Fruit fly (Drosophila melanogaster) whole organism, embryonic: ENCODE results near the gene CG5913.

Experiments used
- Aef1 ChIP-seq: fragments of 200-800 bp; sonication (Bioruptor generic); IDR thresholded peaks from 3 replicates; pipeline ENCODE4 v1.3.6; 2022; ENCODE audit warnings: missing biosample characterization, missing genetic modification characterization
- Awh ChIP-seq: fragments of 200-800 bp; sonication (Bioruptor generic); IDR thresholded peaks from 2 replicates; pipeline ENCODE4, ENCODE4 v1.3.6; 2022; ENCODE audit warnings: missing biosample characterization, missing genetic modification characterization
- CG10147 ChIP-seq: fragments of 200-800 bp; sonication (Bioruptor generic); optimal IDR thresholded peaks from 2 replicates; lab custom pipeline; 2019; ENCODE audit warnings: missing biosample characterization, mild to moderate bottlenecking, missing genetic modification characterization, moderate library complexity
- CG10209 ChIP-seq: fragments of 200-800 bp; sonication (Bioruptor generic); optimal IDR thresholded peaks from 3 replicates; lab custom pipeline; 2017; ENCODE audit warnings: missing biosample characterization, mild to moderate bottlenecking, missing genetic modification characterization, missing genetic modification reagents
- CG1024 ChIP-seq: fragments of 200-800 bp; sonication (Bioruptor generic); IDR thresholded peaks from 2 replicates; pipeline ENCODE4 v1.3.6; 2022; ENCODE audit warnings: missing biosample characterization, missing genetic modification characterization
- CG10274 ChIP-seq: fragments of 200-800 bp; sonication (Bioruptor generic); optimal IDR thresholded peaks from 3 replicates; lab custom pipeline; 2017; ENCODE audit warnings: missing biosample characterization, mild to moderate bottlenecking, missing genetic modification characterization
- CG10543 ChIP-seq: fragments of 200-800 bp; sonication (Bioruptor generic); optimal IDR thresholded peaks from 3 replicates; lab custom pipeline; 2017; ENCODE audit warnings: missing biosample characterization, mild to moderate bottlenecking, missing genetic modification characterization, moderate library complexity
- CG13296 ChIP-seq: fragments of 200-800 bp; sonication (Bioruptor generic); optimal IDR thresholded peaks from 3 replicates; lab custom pipeline; 2018; ENCODE audit warnings: missing biosample characterization, mild to moderate bottlenecking, missing genetic modification characterization
- CG13424 ChIP-seq: fragments of 200-800 bp; sonication (Bioruptor generic); optimal IDR thresholded peaks from 2 replicates; lab custom pipeline; 2019; ENCODE audit warnings: missing biosample characterization, mild to moderate bottlenecking, missing genetic modification characterization, moderate library complexity
- CG13624 ChIP-seq: fragments of 200-800 bp; sonication (Bioruptor generic); optimal IDR thresholded peaks from 2 replicates; lab custom pipeline; 2016; ENCODE audit warnings: missing biosample characterization, missing genetic modification characterization
- CG13894 ChIP-seq: fragments of 200-800 bp; sonication (Bioruptor generic); optimal IDR thresholded peaks from 3 replicates; lab custom pipeline; 2018; ENCODE audit warnings: missing biosample characterization, mild to moderate bottlenecking, missing genetic modification characterization, moderate library complexity
- CG14710 ChIP-seq: fragments of 200-800 bp; sonication (Bioruptor generic); optimal IDR thresholded peaks from 3 replicates; lab custom pipeline; 2019; ENCODE audit warnings: missing biosample characterization, mild to moderate bottlenecking, missing genetic modification characterization, moderate library complexity
- CG1529 ChIP-seq: fragments of 200-800 bp; sonication (Bioruptor generic); optimal IDR thresholded peaks from 3 replicates; lab custom pipeline; 2018; ENCODE audit warnings: missing biosample characterization, missing genetic modification characterization
- CG17612 ChIP-seq: fragments of 200-800 bp; sonication (Bioruptor generic); IDR thresholded peaks from 2 replicates; pipeline ENCODE4 v1.3.6; 2022; ENCODE audit warnings: missing biosample characterization, missing genetic modification characterization
- CG18764 ChIP-seq: fragments of 200-800 bp; sonication (Bioruptor generic); optimal IDR thresholded peaks from 3 replicates; lab custom pipeline; 2016; ENCODE audit warnings: missing biosample characterization, missing genetic modification characterization
- CG2202 ChIP-seq: fragments of 200-800 bp; sonication (Bioruptor generic); optimal IDR thresholded peaks from 2 replicates; lab custom pipeline; 2018; ENCODE audit warnings: missing biosample characterization, mild to moderate bottlenecking, missing genetic modification characterization
- CG30431 ChIP-seq: fragments of 200-800 bp; sonication (Bioruptor generic); optimal IDR thresholded peaks from 2 replicates; lab custom pipeline; 2017; ENCODE audit warnings: missing biosample characterization, missing genetic modification characterization
- CG6254 ChIP-seq: fragments of 200-800 bp; sonication (Bioruptor generic); optimal IDR thresholded peaks from 3 replicates; lab custom pipeline; 2017; ENCODE audit warnings: mild to moderate bottlenecking, missing biosample characterization, missing genetic modification reagents, missing genetic modification characterization
- CG6689 ChIP-seq: fragments of 200-800 bp; sonication (Bioruptor generic); IDR thresholded peaks from 2 replicates; pipeline ENCODE4 v1.3.6; 2022; ENCODE audit warnings: missing biosample characterization, missing genetic modification characterization
- CG9932 ChIP-seq: fragments of 200-800 bp; sonication (Bioruptor generic); IDR thresholded peaks from 2 replicates; pipeline ENCODE4 v1.3.6; 2022; ENCODE audit warnings: missing biosample characterization, missing genetic modification characterization
- D19B ChIP-seq: fragments of 200-800 bp; sonication (Bioruptor generic); optimal IDR thresholded peaks from 2 replicates; lab custom pipeline; 2017; ENCODE audit warnings: missing biosample characterization, mild to moderate bottlenecking, missing genetic modification characterization
- Deaf1 ChIP-seq: fragments of 200-800 bp; optimal IDR thresholded peaks from 3 replicates; lab custom pipeline; 2019; ENCODE audit warnings: missing biosample characterization, mild to moderate bottlenecking, missing genetic modification characterization, moderate library complexity
- Dek ChIP-seq: fragments of 200-800 bp; sonication (Bioruptor generic); optimal IDR thresholded peaks from 3 replicates; lab custom pipeline; 2019; ENCODE audit warnings: missing biosample characterization, mild to moderate bottlenecking, missing genetic modification characterization, moderate library complexity
- Doc3 ChIP-seq: fragments of 200-800 bp; sonication (Bioruptor generic); IDR thresholded peaks from 3 replicates; pipeline ENCODE4 v1.3.6; 2022; ENCODE audit warnings: missing biosample characterization, missing genetic modification characterization; ENCODE audit not compliant: partially characterized antibody
- Ets97D ChIP-seq: fragments of 200-800 bp; sonication (Bioruptor generic); optimal IDR thresholded peaks from 3 replicates; lab custom pipeline; 2016; ENCODE audit warnings: missing biosample characterization, missing genetic modification characterization
- Gug ChIP-seq: fragments of 200-800 bp; sonication (Bioruptor generic); IDR thresholded peaks from 4 replicates; pipeline ENCODE4 v1.3.6; 2022; ENCODE audit warnings: missing biosample characterization, missing genetic modification characterization
- H15 ChIP-seq: fragments of 200-800 bp; sonication (Bioruptor generic); IDR thresholded peaks from 3 replicates; pipeline ENCODE4 v1.3.6; 2022; ENCODE audit warnings: missing biosample characterization, missing genetic modification characterization
- H2.0 ChIP-seq: fragments of 200-800 bp; sonication (Bioruptor generic); IDR thresholded peaks from 2 replicates; pipeline ENCODE4 v1.3.6; 2022; ENCODE audit warnings: missing biosample characterization, missing genetic modification characterization
- Hr51 ChIP-seq, 2 experiments: fragments of 200-800 bp; sonication (Bioruptor generic); optimal IDR thresholded peaks; 2 replicates in 1 of 2; 3 replicates in 1 of 2; lab custom pipeline; 2016 to 2018; ENCODE audit warnings: missing biosample characterization in 2 of 2, missing genetic modification characterization in 2 of 2, mild to moderate bottlenecking in 1 of 2, moderate library complexity in 1 of 2
- MESR4 ChIP-seq: fragments of 200-800 bp; sonication (Bioruptor generic); optimal IDR thresholded peaks from 2 replicates; lab custom pipeline; 2018; ENCODE audit warnings: missing biosample characterization, mild to moderate bottlenecking, missing genetic modification characterization, moderate library complexity
- Mrtf ChIP-seq: fragments of 200-800 bp; sonication (Bioruptor generic); IDR thresholded peaks from 3 replicates; pipeline ENCODE4 v1.3.6; 2022; ENCODE audit warnings: missing biosample characterization, missing genetic modification characterization
- Ssrp ChIP-seq: fragments of 200-800 bp; sonication (Bioruptor generic); optimal IDR thresholded peaks from 2 replicates; lab custom pipeline; 2018; ENCODE audit warnings: missing biosample characterization, mild to moderate bottlenecking, missing genetic modification characterization, moderate library complexity
- ara ChIP-seq: fragments of 200-800 bp; sonication (Bioruptor generic); IDR thresholded peaks from 2 replicates; pipeline ENCODE4 v1.3.6; 2022; ENCODE audit warnings: missing biosample characterization, missing genetic modification characterization
- dimm ChIP-seq: fragments of 200-800 bp; sonication (Bioruptor generic); IDR thresholded peaks from 2 replicates; pipeline ENCODE4 v1.3.6; 2022; ENCODE audit warnings: missing biosample characterization, missing genetic modification characterization
- dm ChIP-seq: fragments of 200-800 bp; sonication (Bioruptor generic); optimal IDR thresholded peaks from 3 replicates; lab custom pipeline; 2016; ENCODE audit warnings: missing biosample characterization, missing genetic modification characterization
- eve ChIP-seq, 2 experiments: fragments of >200 bp; optimal IDR thresholded peaks; 2 replicates each; lab custom pipeline; 2017; ENCODE audit warnings: missing biosample characterization in 2 of 2, missing genetic modification characterization in 2 of 2
- exex ChIP-seq: fragments of 200-800 bp; sonication (Bioruptor generic); optimal IDR thresholded peaks from 4 replicates; lab custom pipeline; 2018; ENCODE audit warnings: missing biosample characterization, mild to moderate bottlenecking, missing genetic modification characterization, moderate library complexity
- fru ChIP-seq: fragments of >200 bp; optimal IDR thresholded peaks from 2 replicates; lab custom pipeline; 2017
- h ChIP-seq: fragments of >200 bp; optimal IDR thresholded peaks from 2 replicates; lab custom pipeline; 2017
- jing ChIP-seq: fragments of 200-800 bp; sonication (Bioruptor generic); optimal IDR thresholded peaks from 2 replicates; lab custom pipeline; 2018; ENCODE audit warnings: missing biosample characterization, mild to moderate bottlenecking, missing genetic modification characterization
- kni ChIP-seq: fragments of 200-800 bp; sonication (Bioruptor generic); optimal IDR thresholded peaks from 3 replicates; lab custom pipeline; 2017; ENCODE audit warnings: mild to moderate bottlenecking, missing biosample characterization, missing genetic modification reagents, missing genetic modification characterization
- lilli ChIP-seq: fragments of 200-800 bp; sonication (Bioruptor generic); optimal IDR thresholded peaks from 3 replicates; lab custom pipeline; 2016; ENCODE audit warnings: missing biosample characterization, missing genetic modification characterization
- lov ChIP-seq, 2 experiments: fragments of 200-800 bp in 1 of 2; fragments of >200 bp in 1 of 2; sonication (Bioruptor generic) in 1 of 2; IDR thresholded peaks in 1 of 2; optimal IDR thresholded peaks in 1 of 2; 2 replicates in 1 of 2; 3 replicates in 1 of 2; pipeline versions ENCODE4 v1.3.6 to Lab custom; 2017 to 2022; ENCODE audit warnings: missing biosample characterization in 1 of 2, missing genetic modification characterization in 1 of 2
- nerfin-1 ChIP-seq: fragments of 200-800 bp; sonication (Bioruptor generic); optimal IDR thresholded peaks from 3 replicates; lab custom pipeline; 2019; ENCODE audit warnings: missing biosample characterization, mild to moderate bottlenecking, missing genetic modification characterization, moderate library complexity
- oc ChIP-seq: fragments of 200-800 bp; sonication (Bioruptor generic); optimal IDR thresholded peaks from 2 replicates; lab custom pipeline; 2018; ENCODE audit warnings: missing biosample characterization, mild to moderate bottlenecking, missing genetic modification characterization, moderate library complexity
- otp ChIP-seq: fragments of 200-800 bp; sonication (Bioruptor generic); IDR thresholded peaks from 3 replicates; pipeline ENCODE4, ENCODE4 v1.3.6; 2022; ENCODE audit warnings: missing biosample characterization, missing genetic modification characterization
- pfk ChIP-seq: fragments of 200-800 bp; sonication (Bioruptor generic); optimal IDR thresholded peaks from 2 replicates; lab custom pipeline; 2018; ENCODE audit warnings: missing biosample characterization, mild to moderate bottlenecking, missing genetic modification characterization, moderate library complexity
- row ChIP-seq: fragments of 200-800 bp; sonication (Bioruptor generic); IDR thresholded peaks from 3 replicates; pipeline ENCODE4 v1.3.6; 2022; ENCODE audit warnings: missing biosample characterization, missing genetic modification characterization
- sim ChIP-seq: fragments of 200-800 bp; sonication (Bioruptor generic); IDR thresholded peaks from 2 replicates; pipeline ENCODE4 v1.3.6; 2022; ENCODE audit warnings: missing biosample characterization, missing genetic modification characterization
- sisA ChIP-seq: fragments of 200-800 bp; sonication (Bioruptor generic); IDR thresholded peaks from 2 replicates; pipeline ENCODE4 v1.3.6; 2022; ENCODE audit warnings: missing biosample characterization, missing genetic modification characterization
- vvl ChIP-seq: fragments of 200-800 bp; sonication (Bioruptor generic); IDR thresholded peaks from 2 replicates; pipeline ENCODE4 v1.3.6; 2022; ENCODE audit warnings: missing biosample characterization, missing genetic modification characterization
- yki ChIP-seq: fragments of >200 bp; optimal IDR thresholded peaks from 3 replicates; lab custom pipeline; 2018

CG5913 gene

DNA sequence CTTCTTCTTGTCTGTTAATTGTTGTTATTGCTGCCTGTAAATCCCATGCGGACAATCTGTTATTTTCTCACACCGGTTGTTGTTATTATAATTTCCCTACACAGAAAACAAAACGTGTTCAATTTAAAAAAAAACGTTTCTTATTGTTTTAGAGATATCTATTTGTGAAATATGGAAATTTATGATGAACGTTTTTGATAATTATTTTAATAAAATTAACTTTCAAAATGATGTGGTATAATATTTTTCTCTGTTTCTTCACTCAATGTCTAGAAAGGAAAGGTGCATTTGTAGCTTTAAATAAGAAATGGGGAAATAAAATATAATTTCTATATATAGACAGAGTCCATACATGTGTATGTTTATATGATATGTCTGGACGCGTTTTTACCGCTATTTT lies 9.0 kb upstream of the CG5913 start (continued):
- TF ChIP-seq kni (no peak), Ets97D (no peak), CG13894 (tag; lab: Kevin White, UChicago) (no peak), CG13296 (GFP tag; lab: Kevin White, UChicago) (peak; percentile 6), Mrtf (no peak), Doc3 (no peak), CG30431 (GFP tag; lab: Kevin White, UChicago) (no peak), h (lab: Kevin White, UChicago) (no peak), row (GFP tag; lab: Robert Waterston, UW) (peak; percentile 56), otp (no peak), H15 (GFP tag; lab: Robert Waterston, UW) (no peak), CG13424 (tag; lab: Kevin White, UChicago) (peak; percentile 76), CG10147 (GFP tag; lab: Kevin White, UChicago) (peak; percentile 49), eve (GFP tag; optimal IDR thresholded peaks at IDR 0.05; lab: Kevin White, UChicago) (peak in 1 of 2 experiments; percentile 65), nerfin-1 (tag; lab: Kevin White, UChicago) (peak; percentile 71), pfk (no peak), CG6689 (peak; percentile 76), CG18764 (GFP tag; lab: Kevin White, UChicago) (peak; percentile 49), MESR4 (GFP tag; lab: Kevin White, UChicago) (no peak), Gug (GFP tag; lab: Robert Waterston, UW) (no peak), lov (optimal IDR thresholded peaks at IDR 0.05; lab: Kevin White, UChicago) (no peak), lov (GFP tag; IDR thresholded peaks at IDR 0.05; lab: Robert Waterston, UW) (0 out of 3 replicates have a peak, but pooled peaks have one; percentile 12), Aef1 (GFP tag; lab: Robert Waterston, UW) (no peak), yki (lab: Kevin White, UChicago) (no peak), CG9932 (no peak), D19B (GFP tag; lab: Kevin White, UChicago) (no peak), H2.0 (peak; percentile 38; the same call in 1 of the 2 replicates), fru (no peak), CG10209 (GFP tag; lab: Kevin White, UChicago) (peak; percentile 44), ara (GFP tag; lab: Robert Waterston, UW) (peak; percentile 44; the same call in 1 of the 2 replicates), CG17612 (GFP tag; lab: Robert Waterston, UW) (no peak), jing (no peak), Ssrp (peak; percentile 81), CG1529 (GFP tag; lab: Kevin White, UChicago) (peak; percentile 63), CG1024 (0 out of 2 replicates have a peak, but pooled peaks have one; percentile 49), dm (GFP tag; lab: Kevin White, UChicago) (no peak), CG13624 (no peak), CG14710 (tag; lab: Kevin White, UChicago) (peak; percentile 88), CG2202 (tag; lab: Kevin White, UChicago) (peak; percentile 66), vvl (GFP tag; lab: Robert Waterston, UW) (peak; percentile 72), Hr51 (GFP tag; optimal IDR thresholded peaks at IDR 0.05; lab: Kevin White, UChicago) (peak in 1 of 2 experiments; percentile 79), oc (tag; lab: Kevin White, UChicago) (peak; percentile 87), Awh (GFP tag; lab: Robert Waterston, UW) (peak; percentile 57), sisA (peak; percentile 72), dimm (GFP tag; lab: Robert Waterston, UW) (peak; percentile 13; the same call in 1 of the 2 replicates), Dek (tag; lab: Kevin White, UChicago) (peak; percentile 7), exex (tag; lab: Kevin White, UChicago) (no peak), CG10543 (GFP tag; lab: Kevin White, UChicago) (no peak), CG6254 (GFP tag; lab: Kevin White, UChicago) (peak; percentile 31), sim (GFP tag; lab: Robert Waterston, UW) (no peak), Deaf1 (peak; percentile 38), lilli (peak; percentile 3), CG10274 (no peak)
